Fruit fly (Drosophila melanogaster) S2 (cell line): Measurements from ENCODE around the gene nerfin-2.

Experiments used
- CG8478 ChIP-seq: fragments of >200 bp; optimal IDR thresholded peaks from 2 replicates; lab custom pipeline; 2018
- CTCF ChIP-seq, 2 experiments: fragments of >200 bp; optimal IDR thresholded peaks; 2 replicates each; lab custom pipeline; 2018

DNA sequence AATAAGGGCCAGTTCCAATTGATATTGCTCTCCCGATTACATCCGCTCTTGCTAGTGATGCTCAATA is 22.3 kb upstream of the nerfin-2 start, which contains the start of gene CG12811:
- no peak for TF ChIP-seq CG8478 (lab: Kevin White, UChicago)
- TF ChIP-seq CTCF (optimal IDR thresholded peaks at IDR 0.05; lab: Kevin White, UChicago): no peak
